Worm (Caenorhabditis elegans) whole organism, mixed stage, embryonic: Measurements from ENCODE around the gene sru-30.
A peak's percentile ranks its signal among the peaks of the same experiment; 100 is the strongest.

Experiments
- M03D4.4 ChIP-seq: sonication (generic microtip); optimal IDR thresholded peaks from 2 replicates; lab custom pipeline; 2017; ENCODE audit warnings: mild to moderate bottlenecking, missing genetic modification characterization, missing compliant biosample characterization
- bed-3 ChIP-seq: fragments of 200-800 bp; sonication (Bioruptor generic); optimal IDR thresholded peaks from 3 replicates; lab custom pipeline; 2018; ENCODE audit warnings: mild to moderate bottlenecking, missing genetic modification characterization, moderate library complexity, missing compliant biosample characterization
- blmp-1 ChIP-seq: fragments of 150-350 bp; optimal IDR thresholded peaks from 2 replicates; lab custom pipeline; 2014; ENCODE audit warnings: missing biosample characterization, missing genetic modification characterization
- ceh-39 ChIP-seq: fragments of 150-350 bp; optimal IDR thresholded peaks from 2 replicates; lab custom pipeline; 2014; ENCODE audit warnings: missing biosample characterization, missing genetic modification characterization
- ceh-43 ChIP-seq: fragments of 200-800 bp; sonication (Bioruptor generic); optimal IDR thresholded peaks from 2 replicates; lab custom pipeline; 2018; ENCODE audit warnings: mild to moderate bottlenecking, missing genetic modification characterization, moderate library complexity, missing compliant biosample characterization
- ceh-83 ChIP-seq: fragments of 200-800 bp; sonication (Bioruptor generic); optimal IDR thresholded peaks from 2 replicates; lab custom pipeline; 2018; ENCODE audit warnings: mild to moderate bottlenecking, missing genetic modification characterization, missing compliant biosample characterization
- ces-1 ChIP-seq: fragments of 150-350 bp; optimal IDR thresholded peaks from 2 replicates; lab custom pipeline; 2014; ENCODE audit warnings: missing biosample characterization, missing genetic modification reagents, missing genetic modification characterization
- cnd-1 ChIP-seq: fragments of 200-800 bp; sonication (Bioruptor generic); optimal IDR thresholded peaks from 2 replicates; lab custom pipeline; 2018; ENCODE audit warnings: mild to moderate bottlenecking, missing genetic modification characterization, missing compliant biosample characterization
- drap-1 ChIP-seq: fragments of 200-800 bp; sonication (Bioruptor generic); optimal IDR thresholded peaks from 3 replicates; lab custom pipeline; 2018; ENCODE audit warnings: mild to moderate bottlenecking, missing genetic modification characterization, missing compliant biosample characterization
- elt-1 ChIP-seq: sonication (generic microtip); optimal IDR thresholded peaks from 2 replicates; lab custom pipeline; 2017; ENCODE audit warnings: missing genetic modification characterization, mild to moderate bottlenecking, missing compliant biosample characterization, antibody characterized with exemption, moderate library complexity, borderline replicate concordance; ENCODE audit not compliant: insufficient read depth
- elt-3 ChIP-seq: fragments of 150-350 bp; optimal IDR thresholded peaks from 2 replicates; lab custom pipeline; 2014; ENCODE audit warnings: missing biosample characterization, missing genetic modification characterization
- flh-1 ChIP-seq: fragments of 200-800 bp; sonication (Bioruptor generic); optimal IDR thresholded peaks from 2 replicates; lab custom pipeline; 2018; ENCODE audit warnings: mild to moderate bottlenecking, missing genetic modification characterization, moderate library complexity, missing compliant biosample characterization
- ham-2 ChIP-seq: fragments of 200-800 bp; sonication (Bioruptor generic); optimal IDR thresholded peaks from 2 replicates; lab custom pipeline; 2018; ENCODE audit warnings: mild to moderate bottlenecking, missing genetic modification characterization, missing compliant biosample characterization
- hlh-1 ChIP-seq: fragments of 150-350 bp; optimal IDR thresholded peaks from 2 replicates; lab custom pipeline; 2014; ENCODE audit warnings: missing biosample characterization, missing genetic modification reagents, missing genetic modification characterization
- lin-13 ChIP-seq: fragments of 150-350 bp; optimal IDR thresholded peaks from 2 replicates; lab custom pipeline; 2014; ENCODE audit warnings: missing biosample characterization, missing genetic modification characterization
- lin-32 ChIP-seq: fragments of 200-800 bp; sonication (Bioruptor generic); optimal IDR thresholded peaks from 2 replicates; lab custom pipeline; 2018; ENCODE audit warnings: mild to moderate bottlenecking, missing genetic modification characterization, missing compliant biosample characterization
- lsy-2 ChIP-seq: fragments of 150-350 bp; optimal IDR thresholded peaks from 2 replicates; lab custom pipeline; 2014; ENCODE audit warnings: missing biosample characterization, missing genetic modification characterization
- mep-1 ChIP-seq: fragments of 150-350 bp; optimal IDR thresholded peaks from 2 replicates; lab custom pipeline; 2017; ENCODE audit warnings: missing biosample characterization, missing genetic modification reagents, missing genetic modification characterization, inconsistent platforms
- mls-2 ChIP-seq: sonication (generic microtip); optimal IDR thresholded peaks from 2 replicates; lab custom pipeline; 2016; ENCODE audit warnings: mild to moderate bottlenecking, missing genetic modification characterization, moderate library complexity, missing compliant biosample characterization
- nhr-2 ChIP-seq: fragments of 150-350 bp; optimal IDR thresholded peaks from 2 replicates; lab custom pipeline; 2014; ENCODE audit warnings: missing biosample characterization, missing genetic modification characterization
- nhr-237 ChIP-seq: fragments of 150-350 bp; optimal IDR thresholded peaks from 2 replicates; lab custom pipeline; 2014; ENCODE audit warnings: missing biosample characterization, missing genetic modification characterization
- nhr-28 ChIP-seq: fragments of 150-350 bp; optimal IDR thresholded peaks from 2 replicates; lab custom pipeline; 2014; ENCODE audit warnings: missing biosample characterization, missing genetic modification characterization
- nhr-76 ChIP-seq: sonication (generic microtip); optimal IDR thresholded peaks from 2 replicates; lab custom pipeline; 2017; ENCODE audit warnings: missing biosample characterization, missing genetic modification characterization
- pha-4 ChIP-seq: fragments of 150-350 bp; optimal IDR thresholded peaks from 2 replicates; lab custom pipeline; 2018; ENCODE audit warnings: missing biosample characterization, missing genetic modification reagents, missing genetic modification characterization
- snpc-4 ChIP-seq: fragments of 150-350 bp; optimal IDR thresholded peaks from 2 replicates; lab custom pipeline; 2014; ENCODE audit warnings: missing biosample characterization, missing genetic modification characterization
- sptf-1 ChIP-seq: sonication (generic microtip); optimal IDR thresholded peaks from 2 replicates; lab custom pipeline; 2017; ENCODE audit warnings: mild to moderate bottlenecking, missing genetic modification characterization, moderate library complexity, missing compliant biosample characterization
- tbx-8 ChIP-seq: fragments of 200-800 bp; sonication (Bioruptor generic); optimal IDR thresholded peaks from 2 replicates; lab custom pipeline; 2018; ENCODE audit warnings: mild to moderate bottlenecking, missing genetic modification characterization, moderate library complexity, missing compliant biosample characterization
- unc-120 ChIP-seq: sonication (generic microtip); optimal IDR thresholded peaks from 2 replicates; lab custom pipeline; 2017; ENCODE audit warnings: missing genetic modification characterization, missing compliant biosample characterization; ENCODE audit not compliant: poor library complexity, severe bottlenecking
- unc-62 ChIP-seq: fragments of 150-350 bp; optimal IDR thresholded peaks from 2 replicates; lab custom pipeline; 2014; ENCODE audit warnings: missing biosample characterization, missing genetic modification reagents, missing genetic modification characterization
- zip-8 ChIP-seq: fragments of 150-350 bp; optimal IDR thresholded peaks from 2 replicates; lab custom pipeline; 2014; ENCODE audit warnings: missing biosample characterization, missing genetic modification characterization
- ztf-11 ChIP-seq: fragments of 150-350 bp; optimal IDR thresholded peaks from 2 replicates; lab custom pipeline; 2014; ENCODE audit warnings: missing biosample characterization, missing genetic modification characterization

sru-30 gene

DNA sequence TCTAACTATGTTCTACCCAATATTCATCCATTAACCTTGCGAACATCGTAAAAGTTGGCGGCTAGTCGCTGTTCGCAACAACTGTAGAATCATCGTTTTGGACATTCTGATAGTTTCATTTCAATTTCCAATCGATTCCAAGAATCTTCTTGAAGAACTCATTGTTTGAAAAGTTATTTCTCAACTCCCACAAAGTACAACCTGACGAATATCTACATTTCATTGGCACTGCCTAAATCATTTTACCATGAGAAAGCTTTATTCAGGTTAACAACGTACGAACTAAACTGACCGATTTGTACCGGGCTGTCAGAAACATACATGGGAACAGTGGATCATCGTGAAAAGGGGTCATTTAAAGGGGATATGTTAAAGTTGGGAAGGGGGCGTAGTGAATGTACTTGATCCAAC, 26.9 kb upstream of the sru-30 start, which contains the start of gene F46B6.6:
TSS of gene F46B6.6 (minus strand) at position 148 of the 411 bp plus-strand sequence.
- TF ChIP-seq zip-8 (tag; lab: Kevin White, UChicago) = no peak
- no peak for TF ChIP-seq blmp-1 (tag; lab: Kevin White, UChicago)
- no peak for TF ChIP-seq sptf-1 (tag; lab: Kevin White, UChicago)
- no peak for TF ChIP-seq ceh-43 (GFP tag; lab: Kevin White, UChicago)
- TF ChIP-seq elt-1 (tag; lab: Kevin White, UChicago) = no peak
- TF ChIP-seq elt-3 (tag; lab: Kevin White, UChicago) = no peak
- TF ChIP-seq ztf-11 = no peak
- no peak for TF ChIP-seq snpc-4 (tag; lab: Kevin White, UChicago)
- no peak for TF ChIP-seq tbx-8 (GFP tag; lab: Kevin White, UChicago)
- no peak for TF ChIP-seq ham-2 (GFP tag; lab: Kevin White, UChicago)
- TF ChIP-seq ceh-39 (tag; lab: Kevin White, UChicago) = no peak
- TF ChIP-seq nhr-2 (tag; lab: Kevin White, UChicago) = no peak
- no peak for TF ChIP-seq lsy-2 (tag; lab: Kevin White, UChicago)
- TF ChIP-seq M03D4.4 (tag; lab: Kevin White, UChicago) = no peak

DNA sequence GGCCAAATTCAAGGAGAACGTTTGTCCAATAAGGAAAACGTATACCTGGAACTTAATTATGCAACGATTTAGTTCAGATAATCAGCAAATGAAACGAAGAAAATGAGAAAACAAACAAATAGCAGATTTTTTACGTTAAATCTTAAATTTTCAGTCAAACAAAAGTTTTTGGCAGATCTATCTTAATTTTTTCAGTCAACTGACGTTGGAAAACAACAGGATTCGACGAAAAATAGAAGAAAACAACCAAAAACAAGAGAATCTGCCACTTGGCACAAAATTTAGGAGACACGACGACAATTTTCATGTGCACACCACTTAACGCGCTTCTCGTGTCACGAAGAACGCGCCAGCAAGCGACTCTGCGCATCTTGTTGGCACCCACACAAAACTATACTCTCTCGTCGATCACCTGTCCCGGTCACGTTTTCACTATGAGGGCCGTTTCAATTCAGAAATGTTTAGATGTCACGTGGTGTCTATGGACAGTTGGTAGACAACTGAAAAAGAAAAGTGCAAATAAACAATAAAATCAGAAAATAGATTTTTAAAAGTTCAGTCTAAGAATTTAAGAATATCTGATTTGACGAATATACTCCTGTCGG, 23.9 kb upstream of the sru-30 start, which contains the start of gene ztf-7:
TSS of gene ztf-7 (minus strand) at position 51 of the 605 bp plus-strand sequence.
- TF ChIP-seq lin-32 (GFP tag; lab: Kevin White, UChicago) (peak; percentile 4), ham-2 (GFP tag; lab: Kevin White, UChicago) (no peak), bed-3 (no peak), drap-1 (GFP tag; lab: Kevin White, UChicago) (no peak), unc-62 (peak; percentile 67), pha-4 (tag; lab: Kevin White, UChicago) (peak; percentile 84), sptf-1 (tag; lab: Kevin White, UChicago) (peak; percentile 68), lin-13 (tag; lab: Kevin White, UChicago) (peak; percentile 84), nhr-76 (tag; lab: Kevin White, UChicago) (no peak), ceh-83 (GFP tag; lab: Kevin White, UChicago) (no peak), snpc-4 (tag; lab: Kevin White, UChicago) (no peak), hlh-1 (peak; percentile 72), mep-1 (tag; lab: Kevin White, UChicago) (peak; percentile 92), nhr-237 (peak; percentile 42)

DNA sequence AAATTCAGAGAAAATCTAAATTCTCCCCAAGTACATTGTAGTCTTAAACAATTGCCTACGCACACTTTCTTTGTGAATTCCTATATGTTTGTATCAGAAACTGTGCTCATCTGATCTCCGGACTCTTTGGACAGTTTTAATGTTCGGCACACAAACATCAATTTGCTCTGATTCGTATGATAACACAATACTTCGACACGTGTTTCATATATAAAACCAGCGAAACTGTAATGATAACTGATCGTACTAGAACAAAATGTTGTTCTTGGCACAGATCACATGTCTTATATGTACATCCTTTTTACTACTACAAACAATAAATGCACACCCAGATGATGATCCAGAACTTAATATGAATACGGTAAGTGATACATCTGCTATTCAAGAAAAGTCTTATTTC, 22.3 kb upstream of the sru-30 start, which contains the start of gene lipl-2:
TSS of gene lipl-2 (plus strand) at position 236 of the 400 bp plus-strand sequence.
- no peak for TF ChIP-seq nhr-76 (tag; lab: Kevin White, UChicago)
- TF ChIP-seq flh-1 = no peak
- TF ChIP-seq lin-13 (tag; lab: Kevin White, UChicago) = no peak
- no peak for TF ChIP-seq lin-32 (GFP tag; lab: Kevin White, UChicago)
- no peak for TF ChIP-seq ham-2 (GFP tag; lab: Kevin White, UChicago)
- no peak for TF ChIP-seq ceh-39 (tag; lab: Kevin White, UChicago)
- TF ChIP-seq bed-3 = no peak
- TF ChIP-seq sptf-1 (tag; lab: Kevin White, UChicago) = no peak
- no peak for TF ChIP-seq ceh-43 (GFP tag; lab: Kevin White, UChicago)
- TF ChIP-seq ces-1 (GFP tag; lab: Kevin White, UChicago) = no peak
- TF ChIP-seq zip-8 (tag; lab: Kevin White, UChicago) = no peak
- no peak for TF ChIP-seq nhr-2 (tag; lab: Kevin White, UChicago)
- TF ChIP-seq mep-1 (tag; lab: Kevin White, UChicago) = no peak
- no peak for TF ChIP-seq ceh-83 (GFP tag; lab: Kevin White, UChicago)
- TF ChIP-seq mls-2 (tag; lab: Kevin White, UChicago) = no peak
- TF ChIP-seq snpc-4 (tag; lab: Kevin White, UChicago) = no peak
- no peak for TF ChIP-seq tbx-8 (GFP tag; lab: Kevin White, UChicago)
- TF ChIP-seq nhr-237 = no peak
- no peak for TF ChIP-seq unc-62
- TF ChIP-seq drap-1 (GFP tag; lab: Kevin White, UChicago) = no peak

DNA sequence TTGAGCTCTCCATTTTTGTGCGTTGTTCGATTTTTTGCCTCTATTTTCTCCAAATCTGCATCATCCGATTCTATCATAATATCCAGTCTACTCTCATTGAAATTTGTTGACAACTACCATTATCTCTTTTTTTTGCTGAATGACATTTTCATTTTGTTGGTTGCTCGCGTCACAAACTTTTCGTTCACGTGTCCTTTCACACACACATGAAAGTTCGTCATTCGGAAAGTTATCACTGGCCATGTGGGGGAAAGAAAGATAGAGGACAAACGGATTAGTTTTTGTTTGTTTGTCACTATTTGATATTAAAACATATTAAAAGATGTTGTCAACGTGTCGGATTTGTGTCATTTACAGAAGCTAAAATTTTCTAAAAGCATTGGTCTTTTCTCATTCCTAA, 18.6 kb upstream of the sru-30 start:
- TF ChIP-seq ztf-11 (no peak), nhr-76 (tag; lab: Kevin White, UChicago) (no peak), snpc-4 (tag; lab: Kevin White, UChicago) (no peak), cnd-1 (tag; lab: Kevin White, UChicago) (no peak), mep-1 (tag; lab: Kevin White, UChicago) (no peak), unc-120 (tag; lab: Kevin White, UChicago) (no peak), nhr-28 (tag; lab: Kevin White, UChicago) (no peak), drap-1 (GFP tag; lab: Kevin White, UChicago) (no peak), elt-3 (tag; lab: Kevin White, UChicago) (no peak), tbx-8 (GFP tag; lab: Kevin White, UChicago) (no peak), lsy-2 (tag; lab: Kevin White, UChicago) (no peak), nhr-2 (tag; lab: Kevin White, UChicago) (no peak), bed-3 (no peak)
